Fruit fly (Drosophila melanogaster) whole organism, prepupa: ENCODE data around the gene CG6398.

Source experiments
- Blimp-1 ChIP-seq: fragments of 200-800 bp; sonication (Bioruptor generic); optimal IDR thresholded peaks from 3 replicates; lab custom pipeline; 2017; ENCODE audit warnings: missing biosample characterization, missing genetic modification characterization, mild to moderate bottlenecking, moderate library complexity, missing genetic modification reagents
- CG10631 ChIP-seq: fragments of 200-800 bp; sonication (Bioruptor generic); optimal IDR thresholded peaks from 2 replicates; lab custom pipeline; 2016; ENCODE audit warnings: missing biosample characterization, missing genetic modification characterization
- CG10669 ChIP-seq: fragments of 200-800 bp; sonication (Bioruptor generic); optimal IDR thresholded peaks from 3 replicates; lab custom pipeline; 2018; ENCODE audit warnings: missing biosample characterization, mild to moderate bottlenecking, missing genetic modification characterization, moderate library complexity
- CG11294 ChIP-seq: fragments of 200-800 bp; sonication (Bioruptor generic); IDR thresholded peaks from 2 replicates; pipeline ENCODE4 v1.3.6; 2022; ENCODE audit warnings: missing biosample characterization, missing genetic modification characterization
- CG11902 ChIP-seq: fragments of 200-800 bp; sonication (Bioruptor generic); optimal IDR thresholded peaks from 3 replicates; lab custom pipeline; 2016; ENCODE audit warnings: missing biosample characterization, missing genetic modification characterization
- CG1621 ChIP-seq: fragments of 200-800 bp; sonication (Bioruptor generic); optimal IDR thresholded peaks from 3 replicates; lab custom pipeline; 2018; ENCODE audit warnings: missing biosample characterization, mild to moderate bottlenecking, missing genetic modification characterization
- CG3032 ChIP-seq: fragments of 200-800 bp; optimal IDR thresholded peaks from 2 replicates; lab custom pipeline; 2019; ENCODE audit warnings: missing biosample characterization, mild to moderate bottlenecking, missing genetic modification characterization, moderate library complexity
- CG31627 ChIP-seq: fragments of 200-800 bp; sonication (Bioruptor generic); optimal IDR thresholded peaks from 3 replicates; lab custom pipeline; 2016; ENCODE audit warnings: missing biosample characterization, missing genetic modification characterization
- CG32006 ChIP-seq: fragments of 200-800 bp; sonication (Bioruptor generic); optimal IDR thresholded peaks from 3 replicates; lab custom pipeline; 2017; ENCODE audit warnings: missing biosample characterization, mild to moderate bottlenecking, missing genetic modification characterization
- CG34406 ChIP-seq: fragments of 200-800 bp; sonication (Bioruptor generic); optimal IDR thresholded peaks from 3 replicates; lab custom pipeline; 2016; ENCODE audit warnings: missing biosample characterization, missing genetic modification characterization
- CG3919 ChIP-seq: fragments of 200-800 bp; sonication (Bioruptor generic); optimal IDR thresholded peaks from 3 replicates; lab custom pipeline; 2016; ENCODE audit warnings: missing biosample characterization, missing genetic modification characterization
- CG4318 ChIP-seq: fragments of 200-800 bp; sonication (Bioruptor generic); optimal IDR thresholded peaks from 3 replicates; lab custom pipeline; 2017; ENCODE audit warnings: missing biosample characterization, mild to moderate bottlenecking, missing genetic modification characterization
- CG6163 ChIP-seq: fragments of 200-800 bp; sonication (Bioruptor generic); IDR thresholded peaks from 3 replicates; pipeline ENCODE4 v1.3.6; 2022; ENCODE audit warnings: missing biosample characterization, missing genetic modification characterization
- CG6792 ChIP-seq: fragments of 200-800 bp; sonication (Bioruptor generic); optimal IDR thresholded peaks from 3 replicates; lab custom pipeline; 2016; ENCODE audit warnings: missing biosample characterization, missing genetic modification characterization
- CG6854 ChIP-seq: fragments of 200-800 bp; sonication (Bioruptor generic); optimal IDR thresholded peaks from 2 replicates; lab custom pipeline; 2017; ENCODE audit warnings: missing biosample characterization, mild to moderate bottlenecking, missing genetic modification characterization
- CG7368 ChIP-seq: fragments of 200-800 bp; sonication (Bioruptor generic); optimal IDR thresholded peaks from 3 replicates; lab custom pipeline; 2016; ENCODE audit warnings: missing biosample characterization, missing genetic modification characterization
- CG8632 ChIP-seq: fragments of 200-800 bp; sonication (Bioruptor generic); optimal IDR thresholded peaks from 3 replicates; lab custom pipeline; 2016; ENCODE audit warnings: missing biosample characterization, missing genetic modification characterization
- CG9139 ChIP-seq: fragments of 200-800 bp; sonication (Bioruptor generic); optimal IDR thresholded peaks from 3 replicates; lab custom pipeline; 2017; ENCODE audit warnings: missing biosample characterization, mild to moderate bottlenecking, missing genetic modification characterization
- Eip75B ChIP-seq: fragments of 200-800 bp; sonication (Bioruptor generic); optimal IDR thresholded peaks from 3 replicates; lab custom pipeline; 2016; ENCODE audit warnings: missing biosample characterization, missing genetic modification characterization
- Eip93F ChIP-seq: fragments of 200-800 bp; sonication (Bioruptor generic); optimal IDR thresholded peaks from 2 replicates; lab custom pipeline; 2016; ENCODE audit warnings: missing biosample characterization, mild to moderate bottlenecking, missing genetic modification characterization
- Ets21C ChIP-seq: fragments of 200-800 bp; sonication (Bioruptor generic); optimal IDR thresholded peaks from 3 replicates; lab custom pipeline; 2016; ENCODE audit warnings: missing biosample characterization, missing genetic modification characterization
- Ets96B ChIP-seq: fragments of 200-800 bp; optimal IDR thresholded peaks from 2 replicates; lab custom pipeline; 2019; ENCODE audit warnings: missing biosample characterization, mild to moderate bottlenecking, missing genetic modification characterization, moderate library complexity
- Gug ChIP-seq: fragments of 200-800 bp; sonication (Bioruptor generic); IDR thresholded peaks from 2 replicates; pipeline ENCODE4 v1.3.6; 2022; ENCODE audit warnings: missing biosample characterization, missing genetic modification characterization
- Hr38 ChIP-seq: sonication (Bioruptor generic); optimal IDR thresholded peaks from 2 replicates; lab custom pipeline; 2016; ENCODE audit warnings: missing biosample characterization, missing genetic modification characterization
- Hr39 ChIP-seq: fragments of 200-800 bp; sonication (Bioruptor generic); optimal IDR thresholded peaks from 2 replicates; lab custom pipeline; 2016; ENCODE audit warnings: missing biosample characterization, missing genetic modification characterization
- Hr4 ChIP-seq: fragments of 200-800 bp; sonication (Bioruptor generic); optimal IDR thresholded peaks from 3 replicates; lab custom pipeline; 2016; ENCODE audit warnings: missing biosample characterization, missing genetic modification characterization
- Lpt ChIP-seq: fragments of 200-800 bp; sonication (Bioruptor generic); optimal IDR thresholded peaks from 3 replicates; lab custom pipeline; 2016; ENCODE audit warnings: missing biosample characterization, missing genetic modification characterization
- Met ChIP-seq: fragments of 200-800 bp; sonication (Bioruptor generic); optimal IDR thresholded peaks from 3 replicates; lab custom pipeline; 2016; ENCODE audit warnings: missing biosample characterization, missing genetic modification characterization
- Smox ChIP-seq: fragments of 200-800 bp; sonication (Bioruptor generic); optimal IDR thresholded peaks from 3 replicates; lab custom pipeline; 2016; ENCODE audit warnings: missing biosample characterization, missing genetic modification characterization
- Sox102F ChIP-seq: fragments of 200-800 bp; sonication (Bioruptor generic); optimal IDR thresholded peaks from 2 replicates; lab custom pipeline; 2016; ENCODE audit warnings: missing biosample characterization, mild to moderate bottlenecking, missing genetic modification characterization
- Sox14 ChIP-seq: fragments of 200-800 bp; sonication (Bioruptor generic); optimal IDR thresholded peaks from 3 replicates; lab custom pipeline; 2016; ENCODE audit warnings: missing biosample characterization, missing genetic modification characterization
- Sox15 ChIP-seq: fragments of 200-800 bp; sonication (Bioruptor generic); optimal IDR thresholded peaks from 3 replicates; lab custom pipeline; 2016; ENCODE audit warnings: missing biosample characterization, missing genetic modification characterization
- achi ChIP-seq: fragments of 200-800 bp; sonication (Bioruptor generic); optimal IDR thresholded peaks from 3 replicates; lab custom pipeline; 2016; ENCODE audit warnings: missing biosample characterization, missing genetic modification characterization
- cyc ChIP-seq: fragments of 200-800 bp; sonication (Bioruptor generic); optimal IDR thresholded peaks from 3 replicates; lab custom pipeline; 2016; ENCODE audit warnings: missing biosample characterization, missing genetic modification characterization
- dac ChIP-seq: fragments of 200-800 bp; sonication (Bioruptor generic); optimal IDR thresholded peaks from 2 replicates; lab custom pipeline; 2017; ENCODE audit warnings: missing biosample characterization, mild to moderate bottlenecking, missing genetic modification characterization
- dsx ChIP-seq: fragments of 200-800 bp; optimal IDR thresholded peaks from 3 replicates; lab custom pipeline; 2019; ENCODE audit warnings: missing biosample characterization, mild to moderate bottlenecking, missing genetic modification characterization, moderate library complexity; ENCODE audit not compliant: poor library complexity, severe bottlenecking
- eg ChIP-seq: fragments of 200-800 bp; sonication (Bioruptor generic); IDR thresholded peaks from 3 replicates; pipeline ENCODE4 v1.3.6; 2022; ENCODE audit warnings: missing biosample characterization, missing genetic modification characterization
- fkh ChIP-seq: fragments of 200-800 bp; sonication (Bioruptor generic); optimal IDR thresholded peaks from 3 replicates; lab custom pipeline; 2017; ENCODE audit warnings: missing biosample characterization, mild to moderate bottlenecking, missing genetic modification characterization, moderate library complexity
- lz ChIP-seq: fragments of 200-800 bp; sonication (Bioruptor generic); optimal IDR thresholded peaks from 3 replicates; lab custom pipeline; 2016; ENCODE audit warnings: missing biosample characterization, missing genetic modification characterization
- net ChIP-seq: fragments of 200-800 bp; sonication (Bioruptor generic); optimal IDR thresholded peaks from 3 replicates; lab custom pipeline; 2016; ENCODE audit warnings: missing biosample characterization, missing genetic modification characterization
- spab ChIP-seq: fragments of 200-800 bp; sonication (Bioruptor generic); optimal IDR thresholded peaks from 2 replicates; lab custom pipeline; 2017; ENCODE audit warnings: missing biosample characterization, mild to moderate bottlenecking, missing genetic modification characterization, missing genetic modification reagents
- ss ChIP-seq, 2 experiments: fragments of 200-800 bp; sonication (Bioruptor generic); optimal IDR thresholded peaks; 2 replicates in 1 of 2; 3 replicates in 1 of 2; lab custom pipeline; 2017 to 2018; ENCODE audit warnings: mild to moderate bottlenecking in 2 of 2, missing biosample characterization in 2 of 2, missing genetic modification characterization in 2 of 2, moderate library complexity in 1 of 2
- svp ChIP-seq: fragments of 200-800 bp; sonication (Bioruptor generic); peaks from one replicate; lab custom pipeline; 2016; ENCODE audit warnings: missing biosample characterization, missing genetic modification characterization
- topi ChIP-seq: fragments of 200-800 bp; sonication (Bioruptor generic); optimal IDR thresholded peaks from 3 replicates; lab custom pipeline; 2016; ENCODE audit warnings: missing biosample characterization, missing genetic modification characterization

CG6398 gene

DNA sequence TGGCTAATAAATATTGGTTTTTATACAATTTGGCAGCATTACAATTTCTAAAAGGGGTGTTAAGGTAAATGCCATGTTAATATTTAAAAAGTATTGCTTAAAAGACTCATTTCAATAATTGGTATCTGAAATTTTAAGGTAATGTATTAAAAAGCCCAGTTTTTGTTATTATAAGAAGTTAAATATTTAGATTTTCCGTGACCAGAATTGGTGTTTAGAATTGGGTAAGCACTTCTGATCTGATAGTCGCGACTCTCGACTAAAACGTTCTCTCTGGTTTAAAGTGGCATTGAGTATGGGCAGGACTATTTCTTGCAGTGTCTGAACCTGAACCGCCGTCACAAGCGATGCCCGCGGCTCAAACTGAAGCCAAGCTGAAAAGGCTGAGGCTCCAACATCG lies 14.2 kb upstream of the CG6398 start (continued):
- TF ChIP-seq Smox (GFP tag; lab: Kevin White, UChicago) (peak; percentile 58), eg (no peak), CG11902 (no peak), dac (no peak), CG34406 (GFP tag; lab: Kevin White, UChicago) (peak; percentile 13), CG6792 (GFP tag; lab: Kevin White, UChicago) (peak; percentile 24), Hr38 (GFP tag; lab: Kevin White, UChicago) (no peak), fkh (GFP tag; lab: Kevin White, UChicago) (no peak), CG6854 (GFP tag; lab: Kevin White, UChicago) (no peak), Sox14 (GFP tag; lab: Kevin White, UChicago) (peak; percentile 31), Eip75B (GFP tag; lab: Kevin White, UChicago) (peak; percentile 42), ss (GFP tag; optimal IDR thresholded peaks at IDR 0.05; lab: Kevin White, UChicago) (peak in 1 of 2 experiments; percentile 21), CG11294 (GFP tag; lab: Robert Waterston, UW) (no peak), Blimp-1 (no peak), Hr4 (no peak), achi (GFP tag; lab: Kevin White, UChicago) (peak; percentile 24), Met (GFP tag; lab: Kevin White, UChicago) (peak; percentile 63), dsx (GFP tag; lab: Kevin White, UChicago) (no peak), Gug (no peak), CG7368 (GFP tag; lab: Kevin White, UChicago) (no peak)

DNA sequence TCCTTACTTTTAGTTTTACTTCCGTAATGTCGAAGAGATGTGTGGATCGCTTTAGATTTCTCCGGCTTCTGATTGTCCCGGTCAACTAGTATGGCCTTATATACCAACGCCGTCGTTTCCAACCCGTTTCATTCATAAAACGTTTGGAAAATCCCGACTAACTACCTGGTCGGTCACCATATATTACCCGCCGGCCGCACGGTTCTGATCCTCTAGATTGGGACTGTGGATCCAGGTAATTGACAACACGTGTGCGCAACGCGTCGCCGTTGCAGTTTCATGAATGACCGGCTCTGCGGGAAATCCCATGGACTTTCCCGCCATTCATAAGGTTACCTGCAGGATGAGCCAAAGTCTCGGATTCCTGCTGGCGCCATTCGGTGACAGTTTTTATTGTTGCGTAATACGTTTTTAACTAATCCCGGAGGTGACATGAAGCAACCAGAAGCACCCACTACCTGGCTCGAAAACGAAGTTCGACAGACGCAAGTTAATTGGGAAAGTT lies 10.9 kb upstream of the CG6398 start, which contains the start of gene CG12986:
Gene CG12986, minus strand, starts transcription at position 51 of the 505 bp plus-strand sequence.
- TF ChIP-seq Sox14 (GFP tag; lab: Kevin White, UChicago) (no peak), Hr39 (no peak), net (GFP tag; lab: Kevin White, UChicago) (no peak), lz (GFP tag; lab: Kevin White, UChicago) (no peak), CG10631 (GFP tag; lab: Kevin White, UChicago) (no peak), CG31627 (GFP tag; lab: Kevin White, UChicago) (no peak), CG3032 (tag; lab: Kevin White, UChicago) (no peak), Sox102F (GFP tag; lab: Kevin White, UChicago) (no peak), CG1621 (tag; lab: Kevin White, UChicago) (no peak), Ets96B (tag; lab: Kevin White, UChicago) (no peak), CG7368 (GFP tag; lab: Kevin White, UChicago) (no peak), CG6163 (GFP tag; lab: Robert Waterston, UW) (no peak), svp (no peak), Smox (GFP tag; lab: Kevin White, UChicago) (no peak), CG34406 (GFP tag; lab: Kevin White, UChicago) (no peak), Blimp-1 (no peak), CG11294 (GFP tag; lab: Robert Waterston, UW) (no peak), Lpt (GFP tag; lab: Kevin White, UChicago) (no peak)

DNA sequence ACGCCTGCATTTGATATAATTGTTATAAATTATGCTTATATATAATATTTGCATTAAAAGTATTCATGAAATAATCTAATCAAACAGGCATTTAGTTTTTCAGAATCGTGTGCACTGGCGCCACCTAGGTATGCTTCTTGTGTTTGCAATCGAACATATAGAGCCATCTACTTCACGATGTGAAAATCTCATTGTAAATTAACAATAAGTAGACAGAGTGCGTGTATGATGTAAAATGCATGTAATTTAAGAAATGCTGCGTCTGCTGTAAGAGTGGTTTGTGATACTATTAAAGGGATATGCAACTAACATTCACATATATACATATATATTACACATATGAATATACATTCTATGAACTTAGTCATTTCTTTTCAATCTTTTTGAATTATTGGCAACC lies 10.4 kb upstream of the CG6398 start:
- TF ChIP-seq CG10669 (GFP tag; lab: Kevin White, UChicago) = no peak
- TF ChIP-seq CG32006 (GFP tag; lab: Kevin White, UChicago) = no peak
- TF ChIP-seq achi (GFP tag; lab: Kevin White, UChicago) = no peak
- TF ChIP-seq net (GFP tag; lab: Kevin White, UChicago) = no peak
- no peak for TF ChIP-seq Sox102F (GFP tag; lab: Kevin White, UChicago)
- no peak for TF ChIP-seq eg
- no peak for TF ChIP-seq dac
- TF ChIP-seq Ets21C (GFP tag; lab: Kevin White, UChicago) = no peak
- no peak for TF ChIP-seq CG9139 (GFP tag; lab: Kevin White, UChicago)
- no peak for TF ChIP-seq CG11902
- TF ChIP-seq CG6792 (GFP tag; lab: Kevin White, UChicago) = no peak
- TF ChIP-seq dsx (GFP tag; lab: Kevin White, UChicago) = no peak
- TF ChIP-seq Hr38 (GFP tag; lab: Kevin White, UChicago) = no peak
- TF ChIP-seq CG34406 (GFP tag; lab: Kevin White, UChicago) = no peak
- no peak for TF ChIP-seq Sox15
- TF ChIP-seq topi = no peak
- TF ChIP-seq Blimp-1 = no peak
- TF ChIP-seq cyc (GFP tag; lab: Kevin White, UChicago) = peak; percentile 25
- TF ChIP-seq CG31627 (GFP tag; lab: Kevin White, UChicago) = peak; percentile 42
- TF ChIP-seq Hr39 = peak; percentile 47
- TF ChIP-seq fkh (GFP tag; lab: Kevin White, UChicago) = no peak
- TF ChIP-seq CG4318 = no peak
- TF ChIP-seq CG6854 (GFP tag; lab: Kevin White, UChicago) = no peak
- no peak for TF ChIP-seq CG8632
- no peak for TF ChIP-seq spab (GFP tag; lab: Kevin White, UChicago)
- no peak for TF ChIP-seq Eip93F
- peak; percentile 5 for TF ChIP-seq Sox14 (GFP tag; lab: Kevin White, UChicago)
- TF ChIP-seq svp = peak; percentile 49
- TF ChIP-seq CG10631 (GFP tag; lab: Kevin White, UChicago) = no peak
- no peak for TF ChIP-seq Lpt (GFP tag; lab: Kevin White, UChicago)
- TF ChIP-seq CG3919 = no peak
